Fruit fly (Drosophila melanogaster) whole organism, prepupa: ENCODE results near the gene CG32052.

Experiments used
- Blimp-1 ChIP-seq: fragments of 200-800 bp; sonication (Bioruptor generic); optimal IDR thresholded peaks from 3 replicates; lab custom pipeline; 2017; ENCODE audit warnings: missing biosample characterization, missing genetic modification characterization, mild to moderate bottlenecking, moderate library complexity, missing genetic modification reagents
- CG10631 ChIP-seq: fragments of 200-800 bp; sonication (Bioruptor generic); optimal IDR thresholded peaks from 2 replicates; lab custom pipeline; 2016; ENCODE audit warnings: missing biosample characterization, missing genetic modification characterization
- CG10669 ChIP-seq: fragments of 200-800 bp; sonication (Bioruptor generic); optimal IDR thresholded peaks from 3 replicates; lab custom pipeline; 2018; ENCODE audit warnings: missing biosample characterization, mild to moderate bottlenecking, missing genetic modification characterization, moderate library complexity
- CG11294 ChIP-seq: fragments of 200-800 bp; sonication (Bioruptor generic); IDR thresholded peaks from 2 replicates; pipeline ENCODE4 v1.3.6; 2022; ENCODE audit warnings: missing biosample characterization, missing genetic modification characterization
- CG11762 ChIP-seq: fragments of 200-800 bp; sonication (Bioruptor generic); optimal IDR thresholded peaks from 3 replicates; lab custom pipeline; 2016; ENCODE audit warnings: missing biosample characterization, missing genetic modification characterization; ENCODE audit not compliant: insufficient read depth
- CG15336 ChIP-seq: fragments of 200-800 bp; sonication (Bioruptor generic); IDR thresholded peaks from 2 replicates; pipeline ENCODE4 v1.3.6; 2022; ENCODE audit warnings: missing biosample characterization, missing genetic modification characterization
- CG1621 ChIP-seq: fragments of 200-800 bp; sonication (Bioruptor generic); optimal IDR thresholded peaks from 3 replicates; lab custom pipeline; 2018; ENCODE audit warnings: missing biosample characterization, mild to moderate bottlenecking, missing genetic modification characterization
- CG16779 ChIP-seq: fragments of 200-800 bp; sonication (Bioruptor generic); optimal IDR thresholded peaks from 3 replicates; lab custom pipeline; 2017; ENCODE audit warnings: missing biosample characterization, mild to moderate bottlenecking, missing genetic modification characterization
- CG3032 ChIP-seq: fragments of 200-800 bp; optimal IDR thresholded peaks from 2 replicates; lab custom pipeline; 2019; ENCODE audit warnings: missing biosample characterization, mild to moderate bottlenecking, missing genetic modification characterization, moderate library complexity
- CG31627 ChIP-seq: fragments of 200-800 bp; sonication (Bioruptor generic); optimal IDR thresholded peaks from 3 replicates; lab custom pipeline; 2016; ENCODE audit warnings: missing biosample characterization, missing genetic modification characterization
- CG32006 ChIP-seq: fragments of 200-800 bp; sonication (Bioruptor generic); optimal IDR thresholded peaks from 3 replicates; lab custom pipeline; 2017; ENCODE audit warnings: missing biosample characterization, mild to moderate bottlenecking, missing genetic modification characterization
- CG34406 ChIP-seq: fragments of 200-800 bp; sonication (Bioruptor generic); optimal IDR thresholded peaks from 3 replicates; lab custom pipeline; 2016; ENCODE audit warnings: missing biosample characterization, missing genetic modification characterization
- CG3919 ChIP-seq: fragments of 200-800 bp; sonication (Bioruptor generic); optimal IDR thresholded peaks from 3 replicates; lab custom pipeline; 2016; ENCODE audit warnings: missing biosample characterization, missing genetic modification characterization
- CG4318 ChIP-seq: fragments of 200-800 bp; sonication (Bioruptor generic); optimal IDR thresholded peaks from 3 replicates; lab custom pipeline; 2017; ENCODE audit warnings: missing biosample characterization, mild to moderate bottlenecking, missing genetic modification characterization
- CG6163 ChIP-seq: fragments of 200-800 bp; sonication (Bioruptor generic); IDR thresholded peaks from 3 replicates; pipeline ENCODE4 v1.3.6; 2022; ENCODE audit warnings: missing biosample characterization, missing genetic modification characterization
- CG6276 ChIP-seq: fragments of 200-800 bp; sonication (Bioruptor generic); optimal IDR thresholded peaks from 2 replicates; lab custom pipeline; 2017; ENCODE audit warnings: missing biosample characterization, mild to moderate bottlenecking, missing genetic modification characterization
- CG6808 ChIP-seq: fragments of 200-800 bp; sonication (Bioruptor generic); optimal IDR thresholded peaks from 3 replicates; lab custom pipeline; 2017; ENCODE audit warnings: missing biosample characterization, missing genetic modification characterization, mild to moderate bottlenecking, moderate library complexity, missing genetic modification reagents
- CG6854 ChIP-seq: fragments of 200-800 bp; sonication (Bioruptor generic); optimal IDR thresholded peaks from 2 replicates; lab custom pipeline; 2017; ENCODE audit warnings: missing biosample characterization, mild to moderate bottlenecking, missing genetic modification characterization
- CG7368 ChIP-seq: fragments of 200-800 bp; sonication (Bioruptor generic); optimal IDR thresholded peaks from 3 replicates; lab custom pipeline; 2016; ENCODE audit warnings: missing biosample characterization, missing genetic modification characterization
- CG8319 ChIP-seq: fragments of 200-800 bp; sonication (Bioruptor generic); optimal IDR thresholded peaks from 3 replicates; lab custom pipeline; 2016; ENCODE audit warnings: missing biosample characterization, missing genetic modification characterization
- CG8632 ChIP-seq: fragments of 200-800 bp; sonication (Bioruptor generic); optimal IDR thresholded peaks from 3 replicates; lab custom pipeline; 2016; ENCODE audit warnings: missing biosample characterization, missing genetic modification characterization
- CG9139 ChIP-seq: fragments of 200-800 bp; sonication (Bioruptor generic); optimal IDR thresholded peaks from 3 replicates; lab custom pipeline; 2017; ENCODE audit warnings: missing biosample characterization, mild to moderate bottlenecking, missing genetic modification characterization
- Eip75B ChIP-seq: fragments of 200-800 bp; sonication (Bioruptor generic); optimal IDR thresholded peaks from 3 replicates; lab custom pipeline; 2016; ENCODE audit warnings: missing biosample characterization, missing genetic modification characterization
- Eip78C ChIP-seq: fragments of 200-800 bp; sonication (Bioruptor generic); peaks from one replicate; lab custom pipeline; 2016; ENCODE audit warnings: missing biosample characterization, missing genetic modification characterization
- Gug ChIP-seq: fragments of 200-800 bp; sonication (Bioruptor generic); IDR thresholded peaks from 2 replicates; pipeline ENCODE4 v1.3.6; 2022; ENCODE audit warnings: missing biosample characterization, missing genetic modification characterization
- Hr38 ChIP-seq: sonication (Bioruptor generic); optimal IDR thresholded peaks from 2 replicates; lab custom pipeline; 2016; ENCODE audit warnings: missing biosample characterization, missing genetic modification characterization
- Hr39 ChIP-seq: fragments of 200-800 bp; sonication (Bioruptor generic); optimal IDR thresholded peaks from 2 replicates; lab custom pipeline; 2016; ENCODE audit warnings: missing biosample characterization, missing genetic modification characterization
- Hr4 ChIP-seq: fragments of 200-800 bp; sonication (Bioruptor generic); optimal IDR thresholded peaks from 3 replicates; lab custom pipeline; 2016; ENCODE audit warnings: missing biosample characterization, missing genetic modification characterization
- Met ChIP-seq: fragments of 200-800 bp; sonication (Bioruptor generic); optimal IDR thresholded peaks from 3 replicates; lab custom pipeline; 2016; ENCODE audit warnings: missing biosample characterization, missing genetic modification characterization
- OdsH ChIP-seq: fragments of 200-800 bp; sonication (Bioruptor generic); optimal IDR thresholded peaks from 3 replicates; lab custom pipeline; 2016; ENCODE audit warnings: missing biosample characterization, missing genetic modification characterization
- Sox102F ChIP-seq: fragments of 200-800 bp; sonication (Bioruptor generic); optimal IDR thresholded peaks from 2 replicates; lab custom pipeline; 2016; ENCODE audit warnings: missing biosample characterization, mild to moderate bottlenecking, missing genetic modification characterization
- Sox14 ChIP-seq: fragments of 200-800 bp; sonication (Bioruptor generic); optimal IDR thresholded peaks from 3 replicates; lab custom pipeline; 2016; ENCODE audit warnings: missing biosample characterization, missing genetic modification characterization
- acj6 ChIP-seq: fragments of 200-800 bp; sonication (Bioruptor generic); optimal IDR thresholded peaks from 3 replicates; lab custom pipeline; 2016; ENCODE audit warnings: missing biosample characterization, missing genetic modification characterization
- cyc ChIP-seq: fragments of 200-800 bp; sonication (Bioruptor generic); optimal IDR thresholded peaks from 3 replicates; lab custom pipeline; 2016; ENCODE audit warnings: missing biosample characterization, missing genetic modification characterization
- dac ChIP-seq: fragments of 200-800 bp; sonication (Bioruptor generic); optimal IDR thresholded peaks from 2 replicates; lab custom pipeline; 2017; ENCODE audit warnings: missing biosample characterization, mild to moderate bottlenecking, missing genetic modification characterization
- esn ChIP-seq: fragments of 200-800 bp; sonication (Bioruptor generic); optimal IDR thresholded peaks from 2 replicates; lab custom pipeline; 2016; ENCODE audit warnings: missing biosample characterization, mild to moderate bottlenecking, missing genetic modification characterization, moderate library complexity
- fd59A ChIP-seq: fragments of 200-800 bp; sonication (Bioruptor generic); optimal IDR thresholded peaks from 2 replicates; lab custom pipeline; 2017; ENCODE audit warnings: missing biosample characterization, mild to moderate bottlenecking, missing genetic modification characterization, missing genetic modification reagents
- fd85E ChIP-seq: fragments of 200-800 bp; sonication (Bioruptor generic); optimal IDR thresholded peaks from 3 replicates; lab custom pipeline; 2016; ENCODE audit warnings: missing biosample characterization, missing genetic modification characterization
- fkh ChIP-seq: fragments of 200-800 bp; sonication (Bioruptor generic); optimal IDR thresholded peaks from 3 replicates; lab custom pipeline; 2017; ENCODE audit warnings: missing biosample characterization, mild to moderate bottlenecking, missing genetic modification characterization, moderate library complexity
- lz ChIP-seq: fragments of 200-800 bp; sonication (Bioruptor generic); optimal IDR thresholded peaks from 3 replicates; lab custom pipeline; 2016; ENCODE audit warnings: missing biosample characterization, missing genetic modification characterization
- pdm3 ChIP-seq: fragments of 200-800 bp; sonication (Bioruptor generic); optimal IDR thresholded peaks from 3 replicates; lab custom pipeline; 2016; ENCODE audit warnings: missing biosample characterization, missing genetic modification characterization
- salr ChIP-seq, 2 experiments: fragments of 200-800 bp; sonication (Bioruptor generic); optimal IDR thresholded peaks; 3 replicates each; lab custom pipeline; 2016 to 2018; ENCODE audit warnings: missing biosample characterization in 2 of 2, missing genetic modification characterization in 2 of 2, mild to moderate bottlenecking in 1 of 2
- spab ChIP-seq: fragments of 200-800 bp; sonication (Bioruptor generic); optimal IDR thresholded peaks from 2 replicates; lab custom pipeline; 2017; ENCODE audit warnings: missing biosample characterization, mild to moderate bottlenecking, missing genetic modification characterization, missing genetic modification reagents
- ss ChIP-seq, 2 experiments: fragments of 200-800 bp; sonication (Bioruptor generic); optimal IDR thresholded peaks; 2 replicates in 1 of 2; 3 replicates in 1 of 2; lab custom pipeline; 2017 to 2018; ENCODE audit warnings: mild to moderate bottlenecking in 2 of 2, missing biosample characterization in 2 of 2, missing genetic modification characterization in 2 of 2, moderate library complexity in 1 of 2
- svp ChIP-seq: fragments of 200-800 bp; sonication (Bioruptor generic); peaks from one replicate; lab custom pipeline; 2016; ENCODE audit warnings: missing biosample characterization, missing genetic modification characterization
- topi ChIP-seq: fragments of 200-800 bp; sonication (Bioruptor generic); optimal IDR thresholded peaks from 3 replicates; lab custom pipeline; 2016; ENCODE audit warnings: missing biosample characterization, missing genetic modification characterization
- vri ChIP-seq: fragments of 200-800 bp; sonication (Bioruptor generic); optimal IDR thresholded peaks from 3 replicates; lab custom pipeline; 2016; ENCODE audit warnings: missing biosample characterization, mild to moderate bottlenecking, missing genetic modification characterization

Gene CG32052

dm6 chr3L:9744060-9744549, 42.7 kb upstream of the CG32052 start (continued):
- TF ChIP-seq CG16779 (tag; lab: Kevin White, UChicago) (peak; percentile 89), CG15336 (GFP tag; lab: Robert Waterston, UW) (peak; percentile 94), CG3919 (GFP tag; lab: Kevin White, UChicago) (peak; percentile 98), CG6163 (peak; percentile 94), Gug (GFP tag; lab: Robert Waterston, UW) (peak; percentile 90), CG34406 (GFP tag; lab: Kevin White, UChicago) (peak; percentile 87), CG31627 (GFP tag; lab: Kevin White, UChicago) (peak; percentile 81), OdsH (GFP tag; lab: Kevin White, UChicago) (peak; percentile 89), CG11294 (GFP tag; lab: Robert Waterston, UW) (peak; percentile 90), CG6854 (GFP tag; lab: Kevin White, UChicago) (peak; percentile 87), CG11762 (peak; percentile 96), lz (GFP tag; lab: Kevin White, UChicago) (peak; percentile 93), topi (GFP tag; lab: Kevin White, UChicago) (peak; percentile 94), CG4318 (GFP tag; lab: Kevin White, UChicago) (peak; percentile 95), CG9139 (GFP tag; lab: Kevin White, UChicago) (peak; percentile 86), spab (peak; percentile 92), Sox102F (GFP tag; lab: Kevin White, UChicago) (peak; percentile 88), CG8319 (GFP tag; lab: Kevin White, UChicago) (peak; percentile 70), esn (GFP tag; lab: Kevin White, UChicago) (peak; percentile 94)

dm6 chr3L:9745393-9745792, 41.5 kb upstream of the CG32052 start:
- no peak for TF ChIP-seq cyc (GFP tag; lab: Kevin White, UChicago)
- no peak for TF ChIP-seq CG10669 (GFP tag; lab: Kevin White, UChicago)
- peak; percentile 55 for TF ChIP-seq OdsH (GFP tag; lab: Kevin White, UChicago)
- no peak for TF ChIP-seq CG1621 (tag; lab: Kevin White, UChicago)
- TF ChIP-seq CG8319 (GFP tag; lab: Kevin White, UChicago) = no peak
- no peak for TF ChIP-seq fd85E
- TF ChIP-seq CG31627 (GFP tag; lab: Kevin White, UChicago) = no peak
- no peak for TF ChIP-seq vri
- peak; percentile 20 for TF ChIP-seq Sox14 (GFP tag; lab: Kevin White, UChicago)
- TF ChIP-seq CG3919 (GFP tag; lab: Kevin White, UChicago) = peak; percentile 26
- no peak for TF ChIP-seq CG7368 (GFP tag; lab: Kevin White, UChicago)
- peak; percentile 25 for TF ChIP-seq pdm3 (GFP tag; lab: Kevin White, UChicago)
- no peak for TF ChIP-seq CG11762
- peak in 1 of 2 experiments; percentile 70 for TF ChIP-seq salr (GFP tag; optimal IDR thresholded peaks at IDR 0.05; lab: Kevin White, UChicago)
- TF ChIP-seq Met (GFP tag; lab: Kevin White, UChicago) = no peak
- TF ChIP-seq CG16779 (tag; lab: Kevin White, UChicago) = peak; percentile 27
- no peak for TF ChIP-seq svp (GFP tag; lab: Kevin White, UChicago)
- peak; percentile 76 for TF ChIP-seq Gug (GFP tag; lab: Robert Waterston, UW)
- peak; percentile 22 for TF ChIP-seq acj6 (GFP tag; lab: Kevin White, UChicago)
- TF ChIP-seq CG6854 (GFP tag; lab: Kevin White, UChicago) = no peak
- TF ChIP-seq spab = no peak
- TF ChIP-seq fd59A (GFP tag; lab: Kevin White, UChicago) = no peak
- no peak for TF ChIP-seq Eip75B
- TF ChIP-seq dac = peak; percentile 52
- peak; percentile 80 for TF ChIP-seq CG6276 (GFP tag; lab: Kevin White, UChicago)
- TF ChIP-seq Hr4 = peak; percentile 63
- no peak for TF ChIP-seq lz (GFP tag; lab: Kevin White, UChicago)
- peak; percentile 68 for TF ChIP-seq CG4318 (GFP tag; lab: Kevin White, UChicago)
- no peak for TF ChIP-seq CG6808 (GFP tag; lab: Kevin White, UChicago)
- no peak for TF ChIP-seq Hr38 (GFP tag; lab: Kevin White, UChicago)
- TF ChIP-seq CG8632 = no peak
- TF ChIP-seq CG10631 (GFP tag; lab: Kevin White, UChicago) = peak; percentile 69
- TF ChIP-seq CG3032 (tag; lab: Kevin White, UChicago) = peak; percentile 33
- no peak for TF ChIP-seq Blimp-1 (GFP tag; lab: Kevin White, UChicago)
- no peak for TF ChIP-seq ss (GFP tag; optimal IDR thresholded peaks at IDR 0.05; lab: Kevin White, UChicago)
- TF ChIP-seq CG9139 (GFP tag; lab: Kevin White, UChicago) = no peak
- TF ChIP-seq fkh (GFP tag; lab: Kevin White, UChicago) = no peak
- peak; percentile 63; the same call in 1 of the 2 replicates for TF ChIP-seq CG11294 (GFP tag; lab: Robert Waterston, UW)
- TF ChIP-seq Eip78C (GFP tag; lab: Kevin White, UChicago) = peak; percentile 70
- TF ChIP-seq Hr39 (GFP tag; lab: Kevin White, UChicago) = no peak
- peak; percentile 89 for TF ChIP-seq CG32006 (GFP tag; lab: Kevin White, UChicago)
